Worm (Caenorhabditis elegans) whole organism, early embryonic: Measurements from ENCODE around the gene C16A11.2.

ENCODE experiments used
- B0310.2 ChIP-seq: sonication (generic microtip); optimal IDR thresholded peaks from 2 replicates; lab custom pipeline; 2016; ENCODE audit warnings: mild to moderate bottlenecking, missing genetic modification characterization, missing compliant biosample characterization
- F13C5.2 ChIP-seq: sonication (generic microtip); optimal IDR thresholded peaks from 2 replicates; lab custom pipeline; 2017; ENCODE audit warnings: mild to moderate bottlenecking, missing genetic modification characterization, inconsistent platforms, missing compliant biosample characterization
- aly-1 ChIP-seq: sonication (generic microtip); optimal IDR thresholded peaks from 2 replicates; lab custom pipeline; 2016; ENCODE audit warnings: missing genetic modification characterization, missing compliant biosample characterization
- ama-1 ChIP-seq: fragments of 150-350 bp; optimal IDR thresholded peaks from 2 replicates; lab custom pipeline; 2014
- ceh-13 ChIP-seq: fragments of 200-800 bp; sonication (Bioruptor generic); optimal IDR thresholded peaks from 2 replicates; lab custom pipeline; 2018; ENCODE audit warnings: mild to moderate bottlenecking, missing genetic modification characterization, missing compliant biosample characterization
- ceh-36 ChIP-seq: sonication (generic microtip); optimal IDR thresholded peaks from 2 replicates; lab custom pipeline; 2016; ENCODE audit warnings: missing genetic modification characterization, inconsistent platforms, missing compliant biosample characterization
- ets-7 ChIP-seq: sonication (generic microtip); optimal IDR thresholded peaks from 2 replicates; lab custom pipeline; 2016; ENCODE audit warnings: missing genotype, missing genetic modification characterization, missing compliant biosample characterization
- flt-1 ChIP-seq: fragments of 200-800 bp; sonication (Bioruptor generic); IDR thresholded peaks from 2 replicates; pipeline ENCODE4 v1.3.6; 2022; ENCODE audit warnings: missing genetic modification characterization, missing compliant biosample characterization
- hmbx-1 ChIP-seq: sonication (generic microtip); optimal IDR thresholded peaks from 2 replicates; lab custom pipeline; 2016; ENCODE audit warnings: mild to moderate bottlenecking, missing genetic modification characterization, missing compliant biosample characterization
- hmg-4 ChIP-seq: fragments of 200-800 bp; sonication (Bioruptor generic); optimal IDR thresholded peaks from 2 replicates; lab custom pipeline; 2018; ENCODE audit warnings: mild to moderate bottlenecking, missing genetic modification characterization, missing compliant biosample characterization
- hnd-1 ChIP-seq: sonication (generic microtip); optimal IDR thresholded peaks from 2 replicates; lab custom pipeline; 2016; ENCODE audit warnings: missing genetic modification characterization, missing compliant biosample characterization
- pes-1 ChIP-seq: fragments of 200-800 bp; sonication (Bioruptor generic); IDR thresholded peaks from 2 replicates; pipeline ENCODE4 v1.3.6; 2022; ENCODE audit warnings: missing genetic modification reagents, missing genetic modification characterization, missing compliant biosample characterization
- scrt-1 ChIP-seq: fragments of 200-800 bp; sonication (Bioruptor generic); IDR thresholded peaks from 2 replicates; pipeline ENCODE4 v1.3.6; 2022; ENCODE audit warnings: missing genetic modification characterization, missing compliant biosample characterization
- sea-1 ChIP-seq: fragments of 200-800 bp; sonication (Bioruptor generic); conservative IDR thresholded peaks from 2 replicates; pipeline ENCODE4 v1.3.6; 2022; ENCODE audit warnings: missing genetic modification characterization, missing compliant biosample characterization
- tbx-11 ChIP-seq: fragments of 200-800 bp; sonication (Bioruptor generic); IDR thresholded peaks from 2 replicates; pipeline ENCODE4 v1.3.6; 2022; ENCODE audit warnings: missing genetic modification characterization, missing compliant biosample characterization
- tbx-37 ChIP-seq: fragments of 200-800 bp; sonication (Bioruptor generic); conservative IDR thresholded peaks from 2 replicates; pipeline ENCODE4 v1.3.6; 2022; ENCODE audit warnings: missing genetic modification reagents, missing genetic modification characterization, missing compliant biosample characterization
- tra-4 ChIP-seq: sonication (generic microtip); optimal IDR thresholded peaks from 2 replicates; lab custom pipeline; 2017; ENCODE audit warnings: missing genetic modification characterization, missing compliant biosample characterization

C16A11.2 gene

DNA sequence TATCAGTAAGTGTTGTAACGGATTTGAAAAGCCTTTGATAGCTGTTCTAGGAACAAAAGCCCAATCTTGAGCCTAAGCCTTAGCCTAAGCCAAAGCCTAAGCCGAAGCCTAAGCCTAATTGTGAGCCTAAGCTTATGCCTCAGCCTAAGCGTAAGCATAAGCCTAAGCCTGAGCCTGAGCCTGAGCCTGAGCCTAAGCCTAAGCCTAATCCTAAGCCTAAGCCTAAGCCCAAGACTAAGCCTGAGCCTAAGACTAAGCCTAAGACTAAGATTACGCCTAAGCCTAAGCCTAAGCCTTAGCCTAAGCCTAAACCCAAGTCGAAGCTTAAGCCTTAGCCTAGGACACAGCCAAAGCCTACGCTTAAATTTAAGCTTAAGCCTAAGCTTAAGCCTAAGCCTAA, 39.6 kb downstream of the C16A11.2 start:
- TF ChIP-seq ceh-36 (tag; lab: Kevin White, UChicago) (peak; percentile 93), ama-1 (lab: Kevin White, UChicago) (no peak), tra-4 (tag; lab: Kevin White, UChicago) (no peak), hmbx-1 (tag; lab: Kevin White, UChicago) (no peak)

ce11 chrII:4281743-4282142, 43.7 kb downstream of the C16A11.2 start, which contains the start of gene C01F1.5:
Gene C01F1.5 (minus strand): TSS chrII:4281845.
- TF ChIP-seq ceh-36 (tag; lab: Kevin White, UChicago) (no peak), hmbx-1 (tag; lab: Kevin White, UChicago) (no peak)

- no peak for TF ChIP-seq tbx-37 (GFP tag; lab: Robert Waterston, UW)
- no peak for TF ChIP-seq sea-1
- no peak for TF ChIP-seq tra-4 (tag; lab: Kevin White, UChicago)
- no peak for TF ChIP-seq hnd-1 (tag; lab: Kevin White, UChicago)
- TF ChIP-seq B0310.2 (tag; lab: Kevin White, UChicago): no peak
- TF ChIP-seq pes-1: no peak
- TF ChIP-seq ets-7 (tag; lab: Kevin White, UChicago): no peak
- no peak for TF ChIP-seq F13C5.2 (tag; lab: Kevin White, UChicago)
- no peak for TF ChIP-seq ceh-36 (tag; lab: Kevin White, UChicago)
- no peak for TF ChIP-seq hmbx-1 (tag; lab: Kevin White, UChicago)
- no peak for TF ChIP-seq flt-1 (GFP tag; lab: Robert Waterston, UW)
These were observed 46.5 kb downstream of the C16A11.2 start for ce11 chrII:4284305-4285193.

DNA sequence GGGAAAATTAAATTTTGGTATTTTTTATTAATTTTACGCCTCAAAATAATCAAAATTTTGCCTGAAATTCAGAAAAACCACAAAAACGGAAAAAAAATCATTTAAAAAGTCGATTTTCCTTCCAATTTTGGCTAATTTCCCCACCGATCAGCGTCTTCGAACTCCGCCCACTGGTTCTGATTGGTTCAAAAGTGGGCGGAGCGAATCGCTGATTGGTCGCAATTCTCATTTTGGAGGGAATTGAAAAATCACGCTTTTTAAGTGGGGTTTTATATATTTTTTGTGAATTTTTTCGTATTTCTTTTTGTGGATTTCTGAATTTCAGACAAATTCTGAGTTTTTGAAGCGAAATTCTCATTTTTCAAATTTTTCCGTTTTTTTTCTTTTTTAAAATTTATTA, 48.9 kb downstream of the C16A11.2 start:
- no peak for TF ChIP-seq sea-1
- TF ChIP-seq hnd-1 (tag; lab: Kevin White, UChicago): no peak
- no peak for TF ChIP-seq hmg-4
- TF ChIP-seq B0310.2 (tag; lab: Kevin White, UChicago): no peak
- no peak for TF ChIP-seq tbx-37 (GFP tag; lab: Robert Waterston, UW)
- no peak for TF ChIP-seq flt-1 (GFP tag; lab: Robert Waterston, UW)
- TF ChIP-seq F13C5.2 (tag; lab: Kevin White, UChicago): no peak
- TF ChIP-seq pes-1: no peak
- TF ChIP-seq scrt-1 (GFP tag; lab: Robert Waterston, UW): no peak
- TF ChIP-seq ets-7 (tag; lab: Kevin White, UChicago): no peak
- no peak for TF ChIP-seq tbx-11
- TF ChIP-seq ceh-13: no peak

DNA sequence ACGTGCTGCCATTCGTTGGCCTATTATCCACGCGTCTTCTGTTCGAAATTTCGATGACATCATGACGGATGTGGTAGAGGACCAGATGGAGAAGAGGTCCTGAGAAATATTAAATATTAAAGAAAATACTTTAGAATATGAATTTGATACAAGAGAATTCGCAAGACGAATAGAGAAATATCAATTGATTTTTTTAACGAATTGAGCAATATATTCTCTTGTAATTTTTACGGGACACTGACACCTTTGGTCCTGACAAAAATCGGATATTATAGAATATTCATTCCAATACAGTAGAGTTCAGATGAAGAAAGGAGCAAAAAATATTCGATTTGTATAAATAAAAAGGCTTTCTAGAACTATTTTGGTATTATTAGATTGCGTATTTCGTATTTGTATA, 50.1 kb downstream of the C16A11.2 start, which contains the start of gene C01F1.6:
C01F1.6 (minus strand) TSS at position 101 of the 400 bp plus-strand sequence.
- TF ChIP-seq tbx-11 (no peak), pes-1 (no peak), tra-4 (tag; lab: Kevin White, UChicago) (no peak), hmbx-1 (tag; lab: Kevin White, UChicago) (no peak), scrt-1 (GFP tag; lab: Robert Waterston, UW) (no peak)

DNA sequence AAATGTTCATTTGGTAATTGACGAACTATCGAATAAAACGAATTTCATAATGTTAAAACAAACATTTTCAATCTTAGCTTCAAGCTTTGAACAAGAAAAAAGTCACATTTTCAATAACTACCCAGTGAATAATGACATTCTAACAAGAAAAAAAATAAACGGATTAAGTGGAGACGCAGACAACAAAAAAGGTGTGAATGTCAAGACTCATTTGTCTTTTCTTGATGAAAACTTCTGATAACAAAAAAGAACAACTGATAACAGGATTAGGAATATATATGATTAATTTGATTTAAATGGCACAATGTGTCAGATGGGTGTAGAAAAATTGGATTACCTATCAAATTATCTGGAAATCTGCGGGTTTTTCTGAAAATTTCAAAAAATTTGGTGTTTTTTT, 50.6 kb downstream of the C16A11.2 start:
- no peak for TF ChIP-seq ets-7 (tag; lab: Kevin White, UChicago)
- TF ChIP-seq tbx-11: no peak
- no peak for TF ChIP-seq B0310.2 (tag; lab: Kevin White, UChicago)
- no peak for TF ChIP-seq hmbx-1 (tag; lab: Kevin White, UChicago)
- no peak for TF ChIP-seq ceh-13
- no peak for TF ChIP-seq tra-4 (tag; lab: Kevin White, UChicago)
- no peak for TF ChIP-seq sea-1
- TF ChIP-seq hmg-4: no peak
- TF ChIP-seq pes-1: no peak
- TF ChIP-seq aly-1 (tag; lab: Kevin White, UChicago): no peak
- TF ChIP-seq F13C5.2 (tag; lab: Kevin White, UChicago): no peak
- no peak for TF ChIP-seq scrt-1 (GFP tag; lab: Robert Waterston, UW)
- no peak for TF ChIP-seq flt-1 (GFP tag; lab: Robert Waterston, UW)
- no peak for TF ChIP-seq ama-1 (lab: Kevin White, UChicago)
- no peak for TF ChIP-seq hnd-1 (tag; lab: Kevin White, UChicago)
- no peak for TF ChIP-seq ceh-36 (tag; lab: Kevin White, UChicago)
- TF ChIP-seq tbx-37 (GFP tag; lab: Robert Waterston, UW): no peak

DNA sequence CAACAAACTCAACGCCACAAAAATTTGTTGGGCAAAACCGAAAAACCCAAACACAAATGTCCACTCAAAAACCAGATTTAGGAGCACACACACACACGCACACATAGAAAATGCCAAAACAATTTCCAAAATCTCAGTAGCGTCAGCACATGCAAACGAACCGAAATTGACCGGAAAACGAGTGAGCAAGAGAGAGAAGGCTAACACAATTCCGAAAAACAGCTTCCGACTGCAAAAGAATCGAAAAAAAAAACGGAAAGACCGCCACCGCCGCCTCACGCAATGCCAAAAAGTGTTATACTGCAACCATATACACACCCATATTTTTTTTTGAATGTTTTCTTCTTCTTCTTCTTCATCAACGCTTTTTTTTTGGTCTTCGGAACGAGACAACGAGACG, 53.8 kb downstream of the C16A11.2 start:
- TF ChIP-seq ets-7 (tag; lab: Kevin White, UChicago) (no peak), tra-4 (tag; lab: Kevin White, UChicago) (no peak), B0310.2 (tag; lab: Kevin White, UChicago) (no peak), ceh-36 (tag; lab: Kevin White, UChicago) (no peak), F13C5.2 (tag; lab: Kevin White, UChicago) (no peak), hnd-1 (tag; lab: Kevin White, UChicago) (no peak), sea-1 (no peak), hmg-4 (no peak), flt-1 (GFP tag; lab: Robert Waterston, UW) (no peak), pes-1 (no peak), tbx-37 (GFP tag; lab: Robert Waterston, UW) (no peak), tbx-11 (no peak), hmbx-1 (tag; lab: Kevin White, UChicago) (no peak)
